Fruit fly (Drosophila melanogaster): ENCODE data around the gene Tasp1.

The Tasp1 gene

dm6 chr3L:16128481-16128972 lies 41.2 kb upstream of the Tasp1 start, which contains the start of gene Pgm1 (continued):
- TF ChIP-seq CG10669 (GFP tag; optimal IDR thresholded peaks at IDR 0.05) (peak; percentile 87), CG6854 (GFP tag; optimal IDR thresholded peaks at IDR 0.05) (peak; percentile 87), Eip93F (GFP tag; optimal IDR thresholded peaks at IDR 0.05) (no peak), esn (GFP tag; optimal IDR thresholded peaks at IDR 0.05) (peak; percentile 96), Blimp-1 (GFP tag; optimal IDR thresholded peaks at IDR 0.05) (peak; percentile 71), ss (GFP tag; optimal IDR thresholded peaks at IDR 0.05) (no peak), Met (GFP tag; optimal IDR thresholded peaks at IDR 0.05) (peak; percentile 94), salr (GFP tag; optimal IDR thresholded peaks at IDR 0.05) (no peak), CG31627 (GFP tag; optimal IDR thresholded peaks at IDR 0.05) (peak; percentile 96), CG8319 (GFP tag; optimal IDR thresholded peaks at IDR 0.05) (peak; percentile 86), pdm3 (GFP tag; optimal IDR thresholded peaks at IDR 0.05) (peak; percentile 95), OdsH (GFP tag; optimal IDR thresholded peaks at IDR 0.05) (peak; percentile 93), Hr4 (GFP tag; optimal IDR thresholded peaks at IDR 0.05) (peak; percentile 94), CG6808 (GFP tag; optimal IDR thresholded peaks at IDR 0.05) (peak; percentile 83), Sox102F (GFP tag; optimal IDR thresholded peaks at IDR 0.05) (peak; percentile 97), CG15336 (GFP tag; IDR thresholded peaks at IDR 0.05) (peak; percentile 80), CG1621 (tag; optimal IDR thresholded peaks at IDR 0.05) (no peak), CG10631 (GFP tag; optimal IDR thresholded peaks at IDR 0.05) (peak; percentile 78), fkh (GFP tag; optimal IDR thresholded peaks at IDR 0.05) (peak; percentile 80), fd85E (GFP tag; optimal IDR thresholded peaks at IDR 0.05) (no peak), CG8119 (GFP tag; IDR thresholded peaks at IDR 0.05) (no peak; the same call in 1 of the 3 replicates), achi (GFP tag; optimal IDR thresholded peaks at IDR 0.05) (peak; percentile 89), CG16779 (tag; optimal IDR thresholded peaks at IDR 0.05) (no peak), CG6276 (GFP tag; optimal IDR thresholded peaks at IDR 0.05) (no peak), Eip75B (GFP tag; optimal IDR thresholded peaks at IDR 0.05) (peak; percentile 93)

DNA sequence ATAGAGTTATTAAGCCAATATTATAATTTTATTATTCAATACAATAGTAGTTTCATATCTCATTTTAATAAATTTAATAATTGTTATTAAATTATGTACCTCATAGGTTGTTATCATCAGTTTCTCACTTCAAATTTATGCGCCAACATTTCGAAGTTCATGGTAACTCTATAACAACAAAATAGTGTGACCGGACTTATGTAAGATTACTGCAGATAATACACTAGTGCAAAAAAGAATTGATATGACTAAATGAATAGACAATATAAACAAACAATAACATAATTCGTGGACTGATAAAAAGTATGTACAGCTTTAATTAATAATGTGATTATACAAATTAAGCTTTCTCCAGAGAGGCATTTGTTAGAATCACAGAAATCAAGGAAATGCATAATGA lies 34.5 kb upstream of the Tasp1 start, which contains the start of gene Strump:
Gene Strump (plus strand): TSS at position 212 of the 400 bp plus-strand sequence.
- TF ChIP-seq CG6854 (GFP tag; optimal IDR thresholded peaks at IDR 0.05): no peak
- no peak for TF ChIP-seq esn (GFP tag; optimal IDR thresholded peaks at IDR 0.05)
- TF ChIP-seq cyc (GFP tag; optimal IDR thresholded peaks at IDR 0.05): no peak
- no peak for TF ChIP-seq CG11294 (GFP tag; IDR thresholded peaks at IDR 0.05)
- no peak for TF ChIP-seq Lpt (GFP tag; optimal IDR thresholded peaks at IDR 0.05)
- no peak for TF ChIP-seq CG8632 (GFP tag; optimal IDR thresholded peaks at IDR 0.05)

DNA sequence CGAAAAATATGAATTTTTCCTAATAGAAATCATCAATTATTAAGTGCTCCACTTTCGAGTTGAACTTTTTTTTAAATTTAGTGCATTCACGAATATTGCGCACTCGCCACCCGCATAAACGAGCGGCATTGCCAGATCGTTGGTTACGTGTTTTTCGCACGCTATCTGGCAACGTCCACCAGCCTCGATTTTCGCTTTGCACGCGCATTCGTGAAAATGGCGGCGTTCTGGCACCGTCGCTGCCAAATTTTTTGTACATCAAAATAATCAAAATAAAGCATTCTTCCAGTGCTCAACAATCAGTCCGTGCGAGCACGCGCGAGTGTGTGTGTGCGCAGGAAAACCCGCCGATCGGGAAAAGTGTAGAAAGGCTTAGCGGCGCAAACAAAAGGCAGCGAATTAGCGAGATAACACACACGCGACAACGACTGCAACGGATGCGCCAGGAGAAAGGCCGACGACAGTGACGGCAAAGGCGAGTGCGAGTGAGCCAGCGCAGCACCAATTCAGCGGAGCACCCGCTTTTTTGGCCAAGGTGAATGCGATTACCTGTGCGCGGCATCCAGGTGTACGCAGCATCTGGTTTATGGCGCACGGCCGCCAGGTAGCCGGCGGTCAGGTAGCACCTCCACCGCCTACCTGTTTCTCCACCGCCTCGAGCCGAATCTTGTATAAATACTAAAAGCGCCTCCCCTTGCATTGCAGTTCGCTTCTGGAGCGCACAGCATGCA lies 26.4 kb upstream of the Tasp1 start:
- no peak for TF ChIP-seq CG4318 (GFP tag; optimal IDR thresholded peaks at IDR 0.05)
- peak; percentile 75 for TF ChIP-seq CG11902 (GFP tag; optimal IDR thresholded peaks at IDR 0.05)
- TF ChIP-seq dac (GFP tag; optimal IDR thresholded peaks at IDR 0.05): no peak
- no peak for TF ChIP-seq CG10631 (GFP tag; optimal IDR thresholded peaks at IDR 0.05)
- peak; percentile 77 for TF ChIP-seq Sox15 (GFP tag; optimal IDR thresholded peaks at IDR 0.05)
- TF ChIP-seq pdm3 (GFP tag; optimal IDR thresholded peaks at IDR 0.05): no peak
- peak; percentile 87 for TF ChIP-seq cyc (GFP tag; optimal IDR thresholded peaks at IDR 0.05)
- TF ChIP-seq Ets21C (GFP tag; optimal IDR thresholded peaks at IDR 0.05): no peak
- TF ChIP-seq CG9139 (GFP tag; optimal IDR thresholded peaks at IDR 0.05): no peak
- TF ChIP-seq CG16779 (tag; optimal IDR thresholded peaks at IDR 0.05): no peak
- peak; percentile 92 for TF ChIP-seq esn (GFP tag; optimal IDR thresholded peaks at IDR 0.05)
- TF ChIP-seq svp (GFP tag): no peak
- peak; percentile 77 for TF ChIP-seq CG34406 (GFP tag; optimal IDR thresholded peaks at IDR 0.05)
- TF ChIP-seq CG10669 (GFP tag; optimal IDR thresholded peaks at IDR 0.05): no peak
- no peak for TF ChIP-seq net (GFP tag; optimal IDR thresholded peaks at IDR 0.05)
- TF ChIP-seq CG15336 (GFP tag; IDR thresholded peaks at IDR 0.05): peak; percentile 87
- no peak; the same call in 1 of the 3 replicates for TF ChIP-seq CG8119 (GFP tag; IDR thresholded peaks at IDR 0.05)
- peak; percentile 68 for TF ChIP-seq Blimp-1 (GFP tag; optimal IDR thresholded peaks at IDR 0.05)
- peak; percentile 91 for TF ChIP-seq topi (GFP tag; optimal IDR thresholded peaks at IDR 0.05)
- no peak for TF ChIP-seq CG8319 (GFP tag; optimal IDR thresholded peaks at IDR 0.05)
- no peak for TF ChIP-seq OdsH (GFP tag; optimal IDR thresholded peaks at IDR 0.05)
- TF ChIP-seq ss (GFP tag; optimal IDR thresholded peaks at IDR 0.05): no peak
- TF ChIP-seq CG11294 (GFP tag; IDR thresholded peaks at IDR 0.05): peak; percentile 62; the same call in 1 of the 2 replicates
- TF ChIP-seq Hr38 (GFP tag; optimal IDR thresholded peaks at IDR 0.05): no peak
- no peak for TF ChIP-seq Met (GFP tag; optimal IDR thresholded peaks at IDR 0.05)
- no peak for TF ChIP-seq spab (GFP tag; optimal IDR thresholded peaks at IDR 0.05)
- TF ChIP-seq CG6792 (GFP tag; optimal IDR thresholded peaks at IDR 0.05): peak; percentile 84
- TF ChIP-seq Smox (GFP tag; optimal IDR thresholded peaks at IDR 0.05): no peak
- TF ChIP-seq Ets96B (tag; optimal IDR thresholded peaks at IDR 0.05): peak; percentile 82
- TF ChIP-seq CG31627 (GFP tag; optimal IDR thresholded peaks at IDR 0.05): peak; percentile 92
